Fruit fly (Drosophila melanogaster) whole organism, prepupa: Measurements from ENCODE around the gene CG14971.

ENCODE experiments used
- Blimp-1 ChIP-seq: fragments of 200-800 bp; sonication (Bioruptor generic); optimal IDR thresholded peaks from 3 replicates; lab custom pipeline; 2017; ENCODE audit warnings: missing biosample characterization, missing genetic modification characterization, mild to moderate bottlenecking, moderate library complexity, missing genetic modification reagents
- CG10631 ChIP-seq: fragments of 200-800 bp; sonication (Bioruptor generic); optimal IDR thresholded peaks from 2 replicates; lab custom pipeline; 2016; ENCODE audit warnings: missing biosample characterization, missing genetic modification characterization
- CG10669 ChIP-seq: fragments of 200-800 bp; sonication (Bioruptor generic); optimal IDR thresholded peaks from 3 replicates; lab custom pipeline; 2018; ENCODE audit warnings: missing biosample characterization, mild to moderate bottlenecking, missing genetic modification characterization, moderate library complexity
- CG11294 ChIP-seq: fragments of 200-800 bp; sonication (Bioruptor generic); IDR thresholded peaks from 2 replicates; pipeline ENCODE4 v1.3.6; 2022; ENCODE audit warnings: missing biosample characterization, missing genetic modification characterization
- CG11762 ChIP-seq: fragments of 200-800 bp; sonication (Bioruptor generic); optimal IDR thresholded peaks from 3 replicates; lab custom pipeline; 2016; ENCODE audit warnings: missing biosample characterization, missing genetic modification characterization; ENCODE audit not compliant: insufficient read depth
- CG1621 ChIP-seq: fragments of 200-800 bp; sonication (Bioruptor generic); optimal IDR thresholded peaks from 3 replicates; lab custom pipeline; 2018; ENCODE audit warnings: missing biosample characterization, mild to moderate bottlenecking, missing genetic modification characterization
- CG16779 ChIP-seq: fragments of 200-800 bp; sonication (Bioruptor generic); optimal IDR thresholded peaks from 3 replicates; lab custom pipeline; 2017; ENCODE audit warnings: missing biosample characterization, mild to moderate bottlenecking, missing genetic modification characterization
- CG3032 ChIP-seq: fragments of 200-800 bp; optimal IDR thresholded peaks from 2 replicates; lab custom pipeline; 2019; ENCODE audit warnings: missing biosample characterization, mild to moderate bottlenecking, missing genetic modification characterization, moderate library complexity
- CG31627 ChIP-seq: fragments of 200-800 bp; sonication (Bioruptor generic); optimal IDR thresholded peaks from 3 replicates; lab custom pipeline; 2016; ENCODE audit warnings: missing biosample characterization, missing genetic modification characterization
- CG32006 ChIP-seq: fragments of 200-800 bp; sonication (Bioruptor generic); optimal IDR thresholded peaks from 3 replicates; lab custom pipeline; 2017; ENCODE audit warnings: missing biosample characterization, mild to moderate bottlenecking, missing genetic modification characterization
- CG3919 ChIP-seq: fragments of 200-800 bp; sonication (Bioruptor generic); optimal IDR thresholded peaks from 3 replicates; lab custom pipeline; 2016; ENCODE audit warnings: missing biosample characterization, missing genetic modification characterization
- CG6163 ChIP-seq: fragments of 200-800 bp; sonication (Bioruptor generic); IDR thresholded peaks from 3 replicates; pipeline ENCODE4 v1.3.6; 2022; ENCODE audit warnings: missing biosample characterization, missing genetic modification characterization
- CG6276 ChIP-seq: fragments of 200-800 bp; sonication (Bioruptor generic); optimal IDR thresholded peaks from 2 replicates; lab custom pipeline; 2017; ENCODE audit warnings: missing biosample characterization, mild to moderate bottlenecking, missing genetic modification characterization
- CG6792 ChIP-seq: fragments of 200-800 bp; sonication (Bioruptor generic); optimal IDR thresholded peaks from 3 replicates; lab custom pipeline; 2016; ENCODE audit warnings: missing biosample characterization, missing genetic modification characterization
- CG6808 ChIP-seq: fragments of 200-800 bp; sonication (Bioruptor generic); optimal IDR thresholded peaks from 3 replicates; lab custom pipeline; 2017; ENCODE audit warnings: missing biosample characterization, missing genetic modification characterization, mild to moderate bottlenecking, moderate library complexity, missing genetic modification reagents
- CG6854 ChIP-seq: fragments of 200-800 bp; sonication (Bioruptor generic); optimal IDR thresholded peaks from 2 replicates; lab custom pipeline; 2017; ENCODE audit warnings: missing biosample characterization, mild to moderate bottlenecking, missing genetic modification characterization
- CG7368 ChIP-seq: fragments of 200-800 bp; sonication (Bioruptor generic); optimal IDR thresholded peaks from 3 replicates; lab custom pipeline; 2016; ENCODE audit warnings: missing biosample characterization, missing genetic modification characterization
- CG8119 ChIP-seq: fragments of 200-800 bp; sonication (Bioruptor generic); IDR thresholded peaks from 3 replicates; pipeline ENCODE4 v1.3.6; 2022; ENCODE audit warnings: missing biosample characterization, missing genetic modification characterization
- CG8632 ChIP-seq: fragments of 200-800 bp; sonication (Bioruptor generic); optimal IDR thresholded peaks from 3 replicates; lab custom pipeline; 2016; ENCODE audit warnings: missing biosample characterization, missing genetic modification characterization
- CG9139 ChIP-seq: fragments of 200-800 bp; sonication (Bioruptor generic); optimal IDR thresholded peaks from 3 replicates; lab custom pipeline; 2017; ENCODE audit warnings: missing biosample characterization, mild to moderate bottlenecking, missing genetic modification characterization
- Eip78C ChIP-seq: fragments of 200-800 bp; sonication (Bioruptor generic); peaks from one replicate; lab custom pipeline; 2016; ENCODE audit warnings: missing biosample characterization, missing genetic modification characterization
- Eip93F ChIP-seq: fragments of 200-800 bp; sonication (Bioruptor generic); optimal IDR thresholded peaks from 2 replicates; lab custom pipeline; 2016; ENCODE audit warnings: missing biosample characterization, mild to moderate bottlenecking, missing genetic modification characterization
- Ets21C ChIP-seq: fragments of 200-800 bp; sonication (Bioruptor generic); optimal IDR thresholded peaks from 3 replicates; lab custom pipeline; 2016; ENCODE audit warnings: missing biosample characterization, missing genetic modification characterization
- Ets96B ChIP-seq: fragments of 200-800 bp; optimal IDR thresholded peaks from 2 replicates; lab custom pipeline; 2019; ENCODE audit warnings: missing biosample characterization, mild to moderate bottlenecking, missing genetic modification characterization, moderate library complexity
- Hr39 ChIP-seq: fragments of 200-800 bp; sonication (Bioruptor generic); optimal IDR thresholded peaks from 2 replicates; lab custom pipeline; 2016; ENCODE audit warnings: missing biosample characterization, missing genetic modification characterization
- Hr4 ChIP-seq: fragments of 200-800 bp; sonication (Bioruptor generic); optimal IDR thresholded peaks from 3 replicates; lab custom pipeline; 2016; ENCODE audit warnings: missing biosample characterization, missing genetic modification characterization
- Met ChIP-seq: fragments of 200-800 bp; sonication (Bioruptor generic); optimal IDR thresholded peaks from 3 replicates; lab custom pipeline; 2016; ENCODE audit warnings: missing biosample characterization, missing genetic modification characterization
- OdsH ChIP-seq: fragments of 200-800 bp; sonication (Bioruptor generic); optimal IDR thresholded peaks from 3 replicates; lab custom pipeline; 2016; ENCODE audit warnings: missing biosample characterization, missing genetic modification characterization
- Smox ChIP-seq: fragments of 200-800 bp; sonication (Bioruptor generic); optimal IDR thresholded peaks from 3 replicates; lab custom pipeline; 2016; ENCODE audit warnings: missing biosample characterization, missing genetic modification characterization
- Sox102F ChIP-seq: fragments of 200-800 bp; sonication (Bioruptor generic); optimal IDR thresholded peaks from 2 replicates; lab custom pipeline; 2016; ENCODE audit warnings: missing biosample characterization, mild to moderate bottlenecking, missing genetic modification characterization
- Sox14 ChIP-seq: fragments of 200-800 bp; sonication (Bioruptor generic); optimal IDR thresholded peaks from 3 replicates; lab custom pipeline; 2016; ENCODE audit warnings: missing biosample characterization, missing genetic modification characterization
- Sox15 ChIP-seq: fragments of 200-800 bp; sonication (Bioruptor generic); optimal IDR thresholded peaks from 3 replicates; lab custom pipeline; 2016; ENCODE audit warnings: missing biosample characterization, missing genetic modification characterization
- acj6 ChIP-seq: fragments of 200-800 bp; sonication (Bioruptor generic); optimal IDR thresholded peaks from 3 replicates; lab custom pipeline; 2016; ENCODE audit warnings: missing biosample characterization, missing genetic modification characterization
- cyc ChIP-seq: fragments of 200-800 bp; sonication (Bioruptor generic); optimal IDR thresholded peaks from 3 replicates; lab custom pipeline; 2016; ENCODE audit warnings: missing biosample characterization, missing genetic modification characterization
- dsx ChIP-seq: fragments of 200-800 bp; optimal IDR thresholded peaks from 3 replicates; lab custom pipeline; 2019; ENCODE audit warnings: missing biosample characterization, mild to moderate bottlenecking, missing genetic modification characterization, moderate library complexity; ENCODE audit not compliant: poor library complexity, severe bottlenecking
- eg ChIP-seq: fragments of 200-800 bp; sonication (Bioruptor generic); IDR thresholded peaks from 3 replicates; pipeline ENCODE4 v1.3.6; 2022; ENCODE audit warnings: missing biosample characterization, missing genetic modification characterization
- fd59A ChIP-seq: fragments of 200-800 bp; sonication (Bioruptor generic); optimal IDR thresholded peaks from 2 replicates; lab custom pipeline; 2017; ENCODE audit warnings: missing biosample characterization, mild to moderate bottlenecking, missing genetic modification characterization, missing genetic modification reagents
- fd85E ChIP-seq: fragments of 200-800 bp; sonication (Bioruptor generic); optimal IDR thresholded peaks from 3 replicates; lab custom pipeline; 2016; ENCODE audit warnings: missing biosample characterization, missing genetic modification characterization
- fkh ChIP-seq: fragments of 200-800 bp; sonication (Bioruptor generic); optimal IDR thresholded peaks from 3 replicates; lab custom pipeline; 2017; ENCODE audit warnings: missing biosample characterization, mild to moderate bottlenecking, missing genetic modification characterization, moderate library complexity
- lz ChIP-seq: fragments of 200-800 bp; sonication (Bioruptor generic); optimal IDR thresholded peaks from 3 replicates; lab custom pipeline; 2016; ENCODE audit warnings: missing biosample characterization, missing genetic modification characterization
- pdm3 ChIP-seq: fragments of 200-800 bp; sonication (Bioruptor generic); optimal IDR thresholded peaks from 3 replicates; lab custom pipeline; 2016; ENCODE audit warnings: missing biosample characterization, missing genetic modification characterization
- spab ChIP-seq: fragments of 200-800 bp; sonication (Bioruptor generic); optimal IDR thresholded peaks from 2 replicates; lab custom pipeline; 2017; ENCODE audit warnings: missing biosample characterization, mild to moderate bottlenecking, missing genetic modification characterization, missing genetic modification reagents
- svp ChIP-seq: fragments of 200-800 bp; sonication (Bioruptor generic); peaks from one replicate; lab custom pipeline; 2016; ENCODE audit warnings: missing biosample characterization, missing genetic modification characterization

The CG14971 gene

dm6 chr3L:3485088-3485710 lies 14.1 kb upstream of the CG14971 start (continued):
- TF ChIP-seq fkh (no peak), Sox14 (GFP tag; lab: Kevin White, UChicago) (no peak), CG8119 (GFP tag; lab: Robert Waterston, UW) (no peak), CG10631 (no peak), acj6 (GFP tag; lab: Kevin White, UChicago) (no peak), Blimp-1 (no peak), Eip78C (GFP tag; lab: Kevin White, UChicago) (peak; percentile 73), dsx (no peak), CG7368 (no peak), Met (GFP tag; lab: Kevin White, UChicago) (no peak), Smox (GFP tag; lab: Kevin White, UChicago) (peak; percentile 12), CG1621 (tag; lab: Kevin White, UChicago) (no peak), CG32006 (GFP tag; lab: Kevin White, UChicago) (peak; percentile 9), CG6276 (no peak), Sox102F (no peak), CG11762 (no peak), svp (peak; percentile 96), CG8632 (GFP tag; lab: Kevin White, UChicago) (no peak), pdm3 (peak; percentile 0), CG16779 (no peak), CG3919 (GFP tag; lab: Kevin White, UChicago) (no peak), CG9139 (no peak), Sox15 (GFP tag; lab: Kevin White, UChicago) (no peak)

dm6 chr3L:3484553-3484952 lies 13.4 kb upstream of the CG14971 start, which contains the start of gene CG43074:
TSS of gene CG43074 (minus strand) at chr3L:3484653.
- no peak for TF ChIP-seq Met (GFP tag; lab: Kevin White, UChicago)
- TF ChIP-seq Sox15 (GFP tag; lab: Kevin White, UChicago) = no peak
- TF ChIP-seq CG11762 = no peak
- TF ChIP-seq CG1621 (tag; lab: Kevin White, UChicago) = no peak
- TF ChIP-seq CG3032 = no peak
- no peak for TF ChIP-seq CG31627 (GFP tag; lab: Kevin White, UChicago)
- TF ChIP-seq CG10669 (GFP tag; lab: Kevin White, UChicago) = no peak
- no peak for TF ChIP-seq acj6 (GFP tag; lab: Kevin White, UChicago)
- no peak for TF ChIP-seq eg (GFP tag; lab: Robert Waterston, UW)

- TF ChIP-seq CG31627 (GFP tag; lab: Kevin White, UChicago) (peak; percentile 2), CG3919 (GFP tag; lab: Kevin White, UChicago) (no peak), CG32006 (GFP tag; lab: Kevin White, UChicago) (peak; percentile 11), Sox102F (no peak), Eip78C (GFP tag; lab: Kevin White, UChicago) (peak; percentile 50), Sox15 (GFP tag; lab: Kevin White, UChicago) (no peak), cyc (GFP tag; lab: Kevin White, UChicago) (peak; percentile 5), Met (GFP tag; lab: Kevin White, UChicago) (peak; percentile 3), CG6163 (GFP tag; lab: Robert Waterston, UW) (0 out of 3 replicates have a peak, but pooled peaks have one; percentile 29), Hr39 (GFP tag; lab: Kevin White, UChicago) (peak; percentile 8), eg (GFP tag; lab: Robert Waterston, UW) (0 out of 3 replicates have a peak, but pooled peaks have one; percentile 9)
Observed at dm6 chr3L:3479551-3479950, 8.4 kb upstream of the CG14971 start.

dm6 chr3L:3472786-3473185 lies 1.7 kb upstream of the CG14971 start:
- TF ChIP-seq fd85E (no peak), CG31627 (GFP tag; lab: Kevin White, UChicago) (peak; percentile 41), CG3919 (GFP tag; lab: Kevin White, UChicago) (peak; percentile 38), Ets96B (tag; lab: Kevin White, UChicago) (peak; percentile 65), Hr4 (GFP tag; lab: Kevin White, UChicago) (peak; percentile 37), CG11762 (peak; percentile 4), CG11294 (GFP tag; lab: Robert Waterston, UW) (no peak), Eip93F (GFP tag; lab: Kevin White, UChicago) (no peak), CG9139 (peak; percentile 7), cyc (GFP tag; lab: Kevin White, UChicago) (peak; percentile 17), CG3032 (peak; percentile 57), spab (GFP tag; lab: Kevin White, UChicago) (peak; percentile 58), fd59A (GFP tag; lab: Kevin White, UChicago) (peak; percentile 43), CG6276 (no peak), eg (GFP tag; lab: Robert Waterston, UW) (peak; percentile 70; the same call in 2 of the 3 replicates), pdm3 (no peak), Ets21C (GFP tag; lab: Kevin White, UChicago) (peak; percentile 16), CG6854 (no peak), CG6808 (GFP tag; lab: Kevin White, UChicago) (peak; percentile 62), Sox15 (GFP tag; lab: Kevin White, UChicago) (no peak), OdsH (GFP tag; lab: Kevin White, UChicago) (no peak), CG6792 (peak; percentile 51), lz (GFP tag; lab: Kevin White, UChicago) (peak; percentile 30), CG6163 (GFP tag; lab: Robert Waterston, UW) (peak; percentile 72)
